Worm (Caenorhabditis elegans): ENCODE measurements around the gene Y56A3A.7.
"Not testable (repeated sequence)": the region's sequence is repeated elsewhere in the genome, so short reads cannot be mapped to it uniquely, and the experiment has no call there.

Gene Y56A3A.7

ce11 chrIII:11973996-11974395 is 27.2 kb upstream of the Y56A3A.7 start, which contains the start of gene ung-1:
Gene ung-1 (minus strand): TSS chrIII:11974096.
- no peak for TF ChIP-seq F49E8.2 (tag; optimal IDR thresholded peaks at IDR 0.05; ENCODE audit: borderline replicate concordance)
- TF ChIP-seq nhr-237 (tag; optimal IDR thresholded peaks at IDR 0.05) = no peak
- TF ChIP-seq skn-1 (tag; optimal IDR thresholded peaks at IDR 0.05) = no peak

ce11 chrIII:11971342-11971741 is 24.5 kb upstream of the Y56A3A.7 start, which contains the start of gene Y56A3A.28:
Gene Y56A3A.28 (minus strand): TSS chrIII:11971374.
- TF ChIP-seq nhr-76 (tag; optimal IDR thresholded peaks at IDR 0.05) = no peak
- TF ChIP-seq unc-62 (GFP tag; optimal IDR thresholded peaks at IDR 0.05 in 1 of 2) = peak in 1 of 2 experiments; percentile 33
- TF ChIP-seq unc-62 (tag; optimal IDR thresholded peaks at IDR 0.05) = no peak

DNA sequence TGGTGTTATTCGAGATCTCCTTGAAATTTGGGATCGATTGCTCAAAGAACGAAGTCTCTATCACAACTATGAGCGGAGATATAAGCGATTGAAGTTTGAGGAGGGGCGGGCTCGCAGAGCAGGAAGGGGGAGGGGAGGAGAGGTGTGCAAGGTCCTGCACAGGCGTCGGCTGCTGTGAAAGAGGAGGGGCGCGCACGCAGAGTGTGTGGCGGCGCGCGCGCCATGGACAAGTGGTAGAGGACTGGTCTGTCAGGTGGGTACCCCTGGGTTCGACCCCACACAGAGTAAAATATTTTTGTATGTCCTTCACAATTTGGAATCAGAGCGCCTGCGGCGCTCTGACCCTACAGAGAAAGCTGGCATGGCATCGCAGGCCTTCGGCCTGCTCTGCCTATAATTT is 20.2 kb upstream of the Y56A3A.7 start:
- TF ChIP-seq lin-38 (GFP tag; IDR thresholded peaks at IDR 0.05) (peak; percentile 66), vab-7 (GFP tag; IDR thresholded peaks at IDR 0.05) (0 out of 2 replicates have a peak, but pooled peaks have one; percentile 20), egl-43 (GFP tag; IDR thresholded peaks at IDR 0.05) (0 out of 2 replicates have a peak, but pooled peaks have one; percentile 12), set-16 (GFP tag; IDR thresholded peaks at IDR 0.05) (peak; percentile 97), hmg-1.1 (GFP tag; IDR thresholded peaks at IDR 0.05) (peak; percentile 59), arid-1 (GFP tag; conservative IDR thresholded peaks at IDR 0.05) (0 out of 2 replicates have a peak, but pooled peaks have one; percentile 30), pha-4 (GFP tag; IDR thresholded peaks at IDR 0.05) (peak; percentile 9; the same call in 1 of the 2 replicates), snpc-1.2 (GFP tag; IDR thresholded peaks at IDR 0.05) (peak; percentile 61; the same call in 1 of the 2 replicates), madf-9 (GFP tag; conservative IDR thresholded peaks at IDR 0.05) (peak; percentile 35; the same call in 1 of the 2 replicates), dmd-6 (GFP tag; IDR thresholded peaks at IDR 0.05) (peak; percentile 10; the same call in 1 of the 2 replicates), ceh-44 (GFP tag; IDR thresholded peaks at IDR 0.05) (0 out of 2 replicates have a peak, but pooled peaks have one; percentile 52)
- not testable (repeated sequence) for TF ChIP-seq pha-4 (tag; optimal IDR thresholded peaks at IDR 0.05)

- no peak for TF ChIP-seq attf-4 (tag; optimal IDR thresholded peaks at IDR 0.05)
- TF ChIP-seq zag-1 (tag; optimal IDR thresholded peaks at IDR 0.05) = no peak
- no peak for TF ChIP-seq T20F7.1 (GFP tag; optimal IDR thresholded peaks at IDR 0.05)
- no peak for TF ChIP-seq ceh-28 (tag; optimal IDR thresholded peaks at IDR 0.05)
- no peak for TF ChIP-seq ceh-62 (tag; optimal IDR thresholded peaks at IDR 0.05)
These were observed 13.3 kb upstream of the Y56A3A.7 start, which contains the start of gene top-3 for ce11 chrIII:11960080-11960479. Gene top-3 (minus strand): TSS chrIII:11960180.

ce11 chrIII:11954150-11954549 is 7.3 kb upstream of the Y56A3A.7 start:
- TF ChIP-seq cey-2 (tag; optimal IDR thresholded peaks at IDR 0.05; ENCODE audit: borderline replicate concordance, insufficient read depth) (no peak), ceh-20 (GFP tag; IDR thresholded peaks at IDR 0.05) (no peak), lin-13 (GFP tag; optimal IDR thresholded peaks at IDR 0.05) (no peak), mes-2 (tag; optimal IDR thresholded peaks at IDR 0.05; ENCODE audit: poor library complexity, severe bottlenecking) (no peak), aha-1 (tag) (no peak), ZK546.5 (tag; optimal IDR thresholded peaks at IDR 0.05) (no peak), gei-8 (GFP tag; optimal IDR thresholded peaks at IDR 0.05) (no peak), pha-4 (GFP tag; IDR thresholded peaks at IDR 0.05) (no peak), pha-4 (tag; optimal IDR thresholded peaks at IDR 0.05) (no peak), duxl-1 (tag; optimal IDR thresholded peaks at IDR 0.05; ENCODE audit: poor library complexity) (no peak), T26A8.4 (GFP tag; IDR thresholded peaks at IDR 0.05) (no peak), nhr-77 (tag; optimal IDR thresholded peaks at IDR 0.05) (no peak), daf-19 (GFP tag; conservative IDR thresholded peaks at IDR 0.05) (no peak), snpc-4 (tag; optimal IDR thresholded peaks at IDR 0.05) (no peak), nhr-25 (tag; optimal IDR thresholded peaks at IDR 0.05; ENCODE audit: borderline replicate concordance, insufficient read depth) (no peak), lsy-2 (tag; optimal IDR thresholded peaks at IDR 0.05) (no peak), egl-27 (tag; optimal IDR thresholded peaks at IDR 0.05) (no peak), zip-11 (GFP tag; IDR thresholded peaks at IDR 0.05) (no peak), lir-3 (tag; optimal IDR thresholded peaks at IDR 0.05) (no peak), nhr-102 (tag; optimal IDR thresholded peaks at IDR 0.05) (no peak), nhr-111 (GFP tag; optimal IDR thresholded peaks at IDR 0.05) (no peak)
